Fruit fly (Drosophila melanogaster): ENCODE results near the gene CG15036.

CG15036 gene

dm6 chrX:7403074-7403473 is 21.6 kb downstream of the CG15036 start, which contains the start of gene CG15035:
Gene CG15035, minus strand, starts transcription at chrX:7403174.
- no peak for TF ChIP-seq noc (tag; optimal IDR thresholded peaks at IDR 0.05)

- no peak for TF ChIP-seq noc (tag; optimal IDR thresholded peaks at IDR 0.05)
Observed at dm6 chrX:7382890-7383289, 41.8 kb downstream of the CG15036 start, which contains the start of gene CG42781. Gene CG42781, minus strand, starts transcription at chrX:7382990.

dm6 chrX:7379569-7379968 is 45.1 kb downstream of the CG15036 start:
- no peak for TF ChIP-seq noc (tag; optimal IDR thresholded peaks at IDR 0.05)

- TF ChIP-seq noc (tag; optimal IDR thresholded peaks at IDR 0.05) = no peak
Observed at dm6 chrX:7377840-7378239, 46.8 kb downstream of the CG15036 start, which contains the start of gene CheA7a. Gene CheA7a, plus strand, starts transcription at chrX:7378140.
